Worm (Caenorhabditis elegans) whole organism, early embryonic: ENCODE measurements around the gene srh-218.

ENCODE experiments used
- B0310.2 ChIP-seq: sonication (generic microtip); optimal IDR thresholded peaks from 2 replicates; lab custom pipeline; 2016; ENCODE audit warnings: mild to moderate bottlenecking, missing genetic modification characterization, missing compliant biosample characterization
- F13C5.2 ChIP-seq: sonication (generic microtip); optimal IDR thresholded peaks from 2 replicates; lab custom pipeline; 2017; ENCODE audit warnings: mild to moderate bottlenecking, missing genetic modification characterization, inconsistent platforms, missing compliant biosample characterization
- aly-1 ChIP-seq: sonication (generic microtip); optimal IDR thresholded peaks from 2 replicates; lab custom pipeline; 2016; ENCODE audit warnings: missing genetic modification characterization, missing compliant biosample characterization
- ama-1 ChIP-seq: fragments of 150-350 bp; optimal IDR thresholded peaks from 2 replicates; lab custom pipeline; 2014
- ceh-13 ChIP-seq: fragments of 200-800 bp; sonication (Bioruptor generic); optimal IDR thresholded peaks from 2 replicates; lab custom pipeline; 2018; ENCODE audit warnings: mild to moderate bottlenecking, missing genetic modification characterization, missing compliant biosample characterization
- ceh-36 ChIP-seq: sonication (generic microtip); optimal IDR thresholded peaks from 2 replicates; lab custom pipeline; 2016; ENCODE audit warnings: missing genetic modification characterization, inconsistent platforms, missing compliant biosample characterization
- ets-7 ChIP-seq: sonication (generic microtip); optimal IDR thresholded peaks from 2 replicates; lab custom pipeline; 2016; ENCODE audit warnings: missing genotype, missing genetic modification characterization, missing compliant biosample characterization
- flt-1 ChIP-seq: fragments of 200-800 bp; sonication (Bioruptor generic); IDR thresholded peaks from 2 replicates; pipeline ENCODE4 v1.3.6; 2022; ENCODE audit warnings: missing genetic modification characterization, missing compliant biosample characterization
- hmbx-1 ChIP-seq: sonication (generic microtip); optimal IDR thresholded peaks from 2 replicates; lab custom pipeline; 2016; ENCODE audit warnings: mild to moderate bottlenecking, missing genetic modification characterization, missing compliant biosample characterization
- hmg-4 ChIP-seq: fragments of 200-800 bp; sonication (Bioruptor generic); optimal IDR thresholded peaks from 2 replicates; lab custom pipeline; 2018; ENCODE audit warnings: mild to moderate bottlenecking, missing genetic modification characterization, missing compliant biosample characterization
- hnd-1 ChIP-seq: sonication (generic microtip); optimal IDR thresholded peaks from 2 replicates; lab custom pipeline; 2016; ENCODE audit warnings: missing genetic modification characterization, missing compliant biosample characterization
- pes-1 ChIP-seq: fragments of 200-800 bp; sonication (Bioruptor generic); IDR thresholded peaks from 2 replicates; pipeline ENCODE4 v1.3.6; 2022; ENCODE audit warnings: missing genetic modification reagents, missing genetic modification characterization, missing compliant biosample characterization
- scrt-1 ChIP-seq: fragments of 200-800 bp; sonication (Bioruptor generic); IDR thresholded peaks from 2 replicates; pipeline ENCODE4 v1.3.6; 2022; ENCODE audit warnings: missing genetic modification characterization, missing compliant biosample characterization
- sea-1 ChIP-seq: fragments of 200-800 bp; sonication (Bioruptor generic); conservative IDR thresholded peaks from 2 replicates; pipeline ENCODE4 v1.3.6; 2022; ENCODE audit warnings: missing genetic modification characterization, missing compliant biosample characterization
- tbx-11 ChIP-seq: fragments of 200-800 bp; sonication (Bioruptor generic); IDR thresholded peaks from 2 replicates; pipeline ENCODE4 v1.3.6; 2022; ENCODE audit warnings: missing genetic modification characterization, missing compliant biosample characterization
- tbx-37 ChIP-seq: fragments of 200-800 bp; sonication (Bioruptor generic); conservative IDR thresholded peaks from 2 replicates; pipeline ENCODE4 v1.3.6; 2022; ENCODE audit warnings: missing genetic modification reagents, missing genetic modification characterization, missing compliant biosample characterization
- tra-4 ChIP-seq: sonication (generic microtip); optimal IDR thresholded peaks from 2 replicates; lab custom pipeline; 2017; ENCODE audit warnings: missing genetic modification characterization, missing compliant biosample characterization

Gene srh-218

ce11 chrV:15479107-15479506 lies 14.7 kb upstream of the srh-218 start:
- TF ChIP-seq B0310.2 (no peak), tbx-37 (GFP tag; lab: Robert Waterston, UW) (no peak), flt-1 (GFP tag; lab: Robert Waterston, UW) (no peak), hmbx-1 (no peak), ama-1 (no peak), aly-1 (no peak), scrt-1 (GFP tag; lab: Robert Waterston, UW) (no peak), ets-7 (tag; lab: Kevin White, UChicago) (no peak), hmg-4 (GFP tag; lab: Kevin White, UChicago) (no peak), ceh-13 (no peak), pes-1 (no peak), tbx-11 (no peak), tra-4 (tag; lab: Kevin White, UChicago) (no peak), F13C5.2 (tag; lab: Kevin White, UChicago) (no peak), sea-1 (GFP tag; lab: Robert Waterston, UW) (no peak), hnd-1 (no peak), ceh-36 (tag; lab: Kevin White, UChicago) (no peak)

DNA sequence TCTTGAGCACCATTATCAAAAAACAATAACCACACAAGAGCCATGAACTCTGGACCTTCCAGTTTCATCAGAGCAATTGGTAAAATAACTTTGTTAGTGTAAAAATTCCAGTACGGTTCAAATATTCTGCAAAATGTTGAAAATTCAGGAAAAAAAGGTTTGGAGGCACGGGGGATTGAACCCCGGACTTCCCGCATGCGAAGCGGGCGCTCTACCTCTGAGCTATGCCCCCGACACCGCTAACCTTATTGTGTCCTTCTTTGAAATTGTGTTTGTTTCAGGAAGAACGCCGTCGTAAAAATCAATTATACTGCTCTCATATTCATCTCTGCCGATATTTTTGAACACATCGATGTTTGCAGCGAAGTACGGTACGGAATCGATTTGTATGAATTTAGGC lies 14.0 kb upstream of the srh-218 start:
- TF ChIP-seq aly-1 = no peak
- TF ChIP-seq tbx-37 (GFP tag; lab: Robert Waterston, UW) = no peak
- TF ChIP-seq hnd-1 = no peak
- TF ChIP-seq ets-7 (tag; lab: Kevin White, UChicago) = no peak
- no peak for TF ChIP-seq ama-1
- no peak for TF ChIP-seq sea-1 (GFP tag; lab: Robert Waterston, UW)
- TF ChIP-seq scrt-1 (GFP tag; lab: Robert Waterston, UW) = no peak
- TF ChIP-seq F13C5.2 (tag; lab: Kevin White, UChicago) = no peak
- no peak for TF ChIP-seq ceh-36 (tag; lab: Kevin White, UChicago)
- TF ChIP-seq pes-1 = no peak
- no peak for TF ChIP-seq ceh-13
- no peak for TF ChIP-seq tra-4 (tag; lab: Kevin White, UChicago)
- TF ChIP-seq tbx-11 = no peak
- TF ChIP-seq hmg-4 (GFP tag; lab: Kevin White, UChicago) = no peak

DNA sequence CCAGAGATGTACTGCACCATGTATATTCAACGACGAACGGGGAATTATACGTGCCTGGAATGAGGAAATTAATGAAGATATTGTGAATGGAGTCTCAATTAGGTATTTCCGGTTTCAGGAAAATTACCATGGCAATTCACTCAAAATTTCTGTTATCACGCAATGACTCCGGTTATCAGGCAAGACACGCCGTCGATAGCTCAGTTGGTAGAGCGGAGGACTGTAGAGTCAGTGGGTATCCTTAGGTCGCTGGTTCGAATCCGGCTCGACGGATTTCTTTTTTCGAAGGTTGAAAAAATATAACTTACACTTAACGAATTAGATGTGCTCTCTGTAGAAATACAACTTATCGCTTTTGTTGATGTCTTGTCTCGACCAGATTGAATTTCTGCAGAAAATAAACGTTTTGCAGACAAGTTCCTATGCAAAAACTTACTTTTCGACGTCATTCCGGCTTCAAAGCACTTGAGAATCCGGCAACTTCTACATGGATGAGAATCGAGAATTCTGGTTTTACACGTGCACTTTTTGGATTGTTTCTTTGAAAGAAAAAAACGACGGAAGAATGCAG lies 13.2 kb upstream of the srh-218 start:
- TF ChIP-seq hmg-4 (GFP tag; lab: Kevin White, UChicago) = no peak
- TF ChIP-seq hmbx-1 = no peak
- no peak for TF ChIP-seq ama-1

DNA sequence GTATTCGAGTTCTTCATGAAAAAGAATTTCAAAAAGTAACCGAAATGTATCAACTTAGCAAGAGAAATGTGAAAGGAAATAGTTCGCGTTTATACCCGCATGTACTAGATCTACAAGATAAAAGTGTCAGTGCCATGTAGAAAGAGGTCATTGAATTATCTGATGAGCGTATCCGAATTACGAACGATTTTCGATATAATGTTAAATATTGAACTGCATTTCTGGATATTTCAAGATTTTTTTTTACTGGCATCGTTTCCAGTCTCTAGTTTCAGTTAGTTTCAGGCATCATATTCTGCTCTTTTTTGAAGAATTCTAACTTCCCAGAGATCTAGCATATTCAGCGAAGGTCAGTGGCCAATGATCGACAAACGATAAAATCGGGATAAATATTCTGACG lies 12.4 kb upstream of the srh-218 start, which contains the start of gene nhr-150:
Gene nhr-150 (minus strand): TSS at position 92 of the 400 bp plus-strand sequence.
- TF ChIP-seq F13C5.2 (tag; lab: Kevin White, UChicago) (no peak), ama-1 (no peak), tbx-11 (no peak), hmg-4 (GFP tag; lab: Kevin White, UChicago) (no peak), flt-1 (GFP tag; lab: Robert Waterston, UW) (no peak), tra-4 (tag; lab: Kevin White, UChicago) (no peak), ets-7 (tag; lab: Kevin White, UChicago) (no peak), aly-1 (no peak), ceh-36 (tag; lab: Kevin White, UChicago) (no peak), B0310.2 (no peak), hnd-1 (no peak), hmbx-1 (no peak), scrt-1 (GFP tag; lab: Robert Waterston, UW) (no peak), sea-1 (GFP tag; lab: Robert Waterston, UW) (no peak), pes-1 (no peak), tbx-37 (GFP tag; lab: Robert Waterston, UW) (no peak), ceh-13 (no peak)

ce11 chrV:15483563-15483962 lies 10.2 kb upstream of the srh-218 start:
- TF ChIP-seq F13C5.2 (tag; lab: Kevin White, UChicago) = no peak
- TF ChIP-seq ama-1 = no peak
- TF ChIP-seq flt-1 (GFP tag; lab: Robert Waterston, UW) = no peak
- TF ChIP-seq tbx-11 = no peak
- no peak for TF ChIP-seq ets-7 (tag; lab: Kevin White, UChicago)
- no peak for TF ChIP-seq ceh-36 (tag; lab: Kevin White, UChicago)
- no peak for TF ChIP-seq sea-1 (GFP tag; lab: Robert Waterston, UW)
- no peak for TF ChIP-seq hnd-1
- no peak for TF ChIP-seq scrt-1 (GFP tag; lab: Robert Waterston, UW)
- no peak for TF ChIP-seq B0310.2
- no peak for TF ChIP-seq pes-1
- TF ChIP-seq hmbx-1 = no peak
- no peak for TF ChIP-seq aly-1
- TF ChIP-seq hmg-4 (GFP tag; lab: Kevin White, UChicago) = no peak
- TF ChIP-seq ceh-13 = no peak
- no peak for TF ChIP-seq tbx-37 (GFP tag; lab: Robert Waterston, UW)
- TF ChIP-seq tra-4 (tag; lab: Kevin White, UChicago) = no peak

DNA sequence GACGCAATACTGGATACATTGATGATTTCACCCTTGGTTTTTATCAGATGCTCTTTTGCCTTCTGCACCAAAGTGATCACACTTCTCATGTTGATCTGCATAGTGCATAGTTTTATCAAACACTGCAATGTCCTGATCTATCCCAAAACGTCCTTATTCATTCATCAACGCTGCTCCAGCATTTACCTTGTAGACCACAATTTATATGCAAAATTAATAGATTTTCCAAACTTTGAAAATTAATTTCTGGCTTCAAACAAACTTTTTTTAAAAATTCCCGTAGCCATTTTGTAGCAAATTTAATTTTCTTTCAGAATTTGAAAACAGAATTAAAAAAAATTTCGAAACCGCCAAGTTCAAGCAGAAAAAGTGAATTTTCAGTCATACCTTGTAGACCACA lies 9.2 kb upstream of the srh-218 start, which contains the start of gene C06B8.3:
Gene C06B8.3 (minus strand): TSS at position 101 of the 400 bp plus-strand sequence.
- TF ChIP-seq hmg-4 (GFP tag; lab: Kevin White, UChicago) (no peak), tbx-11 (no peak), ceh-36 (tag; lab: Kevin White, UChicago) (no peak), ceh-13 (no peak), aly-1 (no peak), hmbx-1 (no peak), sea-1 (GFP tag; lab: Robert Waterston, UW) (no peak), B0310.2 (no peak), pes-1 (no peak), ama-1 (no peak), hnd-1 (no peak), F13C5.2 (tag; lab: Kevin White, UChicago) (no peak), ets-7 (tag; lab: Kevin White, UChicago) (no peak), tra-4 (tag; lab: Kevin White, UChicago) (no peak), scrt-1 (GFP tag; lab: Robert Waterston, UW) (no peak), flt-1 (GFP tag; lab: Robert Waterston, UW) (no peak)

- TF ChIP-seq B0310.2 (no peak), ets-7 (tag; lab: Kevin White, UChicago) (no peak), ama-1 (no peak), tbx-11 (no peak), hnd-1 (no peak), tra-4 (tag; lab: Kevin White, UChicago) (no peak), F13C5.2 (tag; lab: Kevin White, UChicago) (no peak), scrt-1 (GFP tag; lab: Robert Waterston, UW) (no peak), flt-1 (GFP tag; lab: Robert Waterston, UW) (no peak), ceh-36 (tag; lab: Kevin White, UChicago) (no peak), pes-1 (no peak), aly-1 (no peak), hmg-4 (GFP tag; lab: Kevin White, UChicago) (no peak)
These were observed 6.0 kb upstream of the srh-218 start, which contains the start of gene srw-21 for ce11 chrV:15487764-15488163. Gene srw-21, plus strand, starts transcription at chrV:15488064.
